Fruit fly (Drosophila melanogaster): ENCODE data around the gene Cpr62Bb.

Cpr62Bb gene

dm6 chr3L:1880692-1881091, 45.7 kb upstream of the Cpr62Bb start (continued):
- TF ChIP-seq yki (optimal IDR thresholded peaks at IDR 0.05) (no peak), CG8478 (optimal IDR thresholded peaks at IDR 0.05) (no peak), stwl (tag; optimal IDR thresholded peaks at IDR 0.05) (no peak), phol (tag; optimal IDR thresholded peaks at IDR 0.05) (peak; percentile 32), CG34422 (GFP tag; IDR thresholded peaks at IDR 0.05) (peak; percentile 48; the same call in 1 of the 3 replicates), Hey (tag; optimal IDR thresholded peaks at IDR 0.05) (no peak), Fer1 (GFP tag; optimal IDR thresholded peaks at IDR 0.05) (peak; percentile 51), jigr1 (GFP tag; IDR thresholded peaks at IDR 0.05) (no peak), Ets65A (GFP tag) (peak; percentile 43), MBD-R2 (GFP tag; IDR thresholded peaks at IDR 0.05) (no peak), CG1792 (GFP tag; optimal IDR thresholded peaks at IDR 0.05) (no peak), CG7786 (GFP tag; optimal IDR thresholded peaks at IDR 0.05) (no peak), H15 (GFP tag; IDR thresholded peaks at IDR 0.05) (peak; percentile 57; the same call in 1 of the 3 replicates), CG34224 (GFP tag; IDR thresholded peaks at IDR 0.05; ENCODE audit: partially characterized antibody) (no peak), D19A (tag; optimal IDR thresholded peaks at IDR 0.05) (no peak), tap (tag; optimal IDR thresholded peaks at IDR 0.05) (no peak), sqz (GFP tag; optimal IDR thresholded peaks at IDR 0.05) (no peak), Mrtf (GFP tag; IDR thresholded peaks at IDR 0.05) (peak; percentile 55; the same call in 1 of the 3 replicates), CG17186 (GFP tag; optimal IDR thresholded peaks at IDR 0.05) (no peak), Dp (GFP tag; optimal IDR thresholded peaks at IDR 0.05) (no peak), CG9609 (GFP tag; optimal IDR thresholded peaks at IDR 0.05) (no peak), CG4282 (GFP tag; optimal IDR thresholded peaks at IDR 0.05) (no peak), CG3163 (GFP tag; optimal IDR thresholded peaks at IDR 0.05) (no peak), CG11456 (GFP tag; IDR thresholded peaks at IDR 0.05) (peak; percentile 67; the same call in 1 of the 3 replicates), Hr78 (GFP tag; optimal IDR thresholded peaks at IDR 0.05) (no peak), CG30020 (tag; optimal IDR thresholded peaks at IDR 0.05) (no peak), NC2α (GFP tag; optimal IDR thresholded peaks at IDR 0.05) (no peak), Mad (GFP tag; optimal IDR thresholded peaks at IDR 0.05) (no peak), ERR (GFP tag; optimal IDR thresholded peaks at IDR 0.05) (no peak), abd-A (tag; optimal IDR thresholded peaks at IDR 0.05) (no peak), B-H1 (GFP tag; IDR thresholded peaks at IDR 0.05) (peak; percentile 25; the same call in 2 of the 3 replicates), NfI (GFP tag; optimal IDR thresholded peaks at IDR 0.05) (no peak), CG14014 (GFP tag; IDR thresholded peaks at IDR 0.05) (peak; percentile 46; the same call in 1 of the 2 replicates), gcm2 (GFP tag; optimal IDR thresholded peaks at IDR 0.05) (no peak), Taf1 (GFP tag; IDR thresholded peaks at IDR 0.05) (no peak), ham (GFP tag; IDR thresholded peaks at IDR 0.05) (no peak), CG12942 (GFP tag; optimal IDR thresholded peaks at IDR 0.05) (no peak), shn (GFP tag; optimal IDR thresholded peaks at IDR 0.05) (no peak), chif (GFP tag; optimal IDR thresholded peaks at IDR 0.05) (no peak), bcd (GFP tag; optimal IDR thresholded peaks at IDR 0.05) (peak; percentile 2), lola (GFP tag; optimal IDR thresholded peaks at IDR 0.05) (no peak), bowl (GFP tag; IDR thresholded peaks at IDR 0.05) (no peak), Xrp1 (GFP tag; IDR thresholded peaks at IDR 0.05) (peak; percentile 45; the same call in 1 of the 2 replicates), CG11093 (GFP tag; IDR thresholded peaks at IDR 0.05) (no peak), tin (GFP tag; optimal IDR thresholded peaks at IDR 0.05) (peak; percentile 59), Max (GFP tag; optimal IDR thresholded peaks at IDR 0.05) (no peak), Lim3 (GFP tag; IDR thresholded peaks at IDR 0.05) (no peak), CG1602 (GFP tag; optimal IDR thresholded peaks at IDR 0.05) (no peak), CG9817 (tag; optimal IDR thresholded peaks at IDR 0.05) (no peak), Bgb (GFP tag; IDR thresholded peaks at IDR 0.05; ENCODE audit: partially characterized antibody) (no peak), Hr39 (optimal IDR thresholded peaks at IDR 0.05) (no peak), hkb (optimal IDR thresholded peaks at IDR 0.05) (no peak), hkb (GFP tag; IDR thresholded peaks at IDR 0.05) (peak; percentile 57; the same call in 1 of the 2 replicates), Aef1 (GFP tag; IDR thresholded peaks at IDR 0.05) (peak; percentile 66)
